Worm (Caenorhabditis elegans) whole organism, L4 larva: Measurements from ENCODE around the gene mboa-3.

ENCODE experiments used
- F10B5.3 ChIP-seq: sonication (generic microtip); optimal IDR thresholded peaks from 2 replicates; lab custom pipeline; 2016; ENCODE audit warnings: mild to moderate bottlenecking, missing genetic modification characterization, missing compliant biosample characterization
- F49E8.2 ChIP-seq: sonication (generic microtip); optimal IDR thresholded peaks from 2 replicates; lab custom pipeline; 2016; ENCODE audit warnings: missing compliant biosample characterization, mild to moderate bottlenecking, missing genetic modification characterization, borderline replicate concordance
- T26A8.4 ChIP-seq: fragments of 200-800 bp; sonication (Bioruptor generic); IDR thresholded peaks from 2 replicates; pipeline ENCODE4 v1.3.6; 2022; ENCODE audit warnings: missing genetic modification characterization, missing compliant biosample characterization
- Y5F2A.4 ChIP-seq: fragments of 200-800 bp; sonication (Bioruptor generic); optimal IDR thresholded peaks from 2 replicates; lab custom pipeline; 2018; ENCODE audit warnings: mild to moderate bottlenecking, missing genetic modification characterization, missing compliant biosample characterization
- attf-4 ChIP-seq: sonication (generic microtip); optimal IDR thresholded peaks from 3 replicates; lab custom pipeline; 2017; ENCODE audit warnings: missing biosample characterization, missing genetic modification characterization
- ceh-28 ChIP-seq: fragments of 150-350 bp; optimal IDR thresholded peaks from 2 replicates; lab custom pipeline; 2014; ENCODE audit warnings: missing biosample characterization, missing genetic modification reagents, missing genetic modification characterization
- ceh-44 ChIP-seq: fragments of 200-800 bp; sonication (Bioruptor generic); IDR thresholded peaks from 2 replicates; pipeline ENCODE4 v1.3.6; 2022; ENCODE audit warnings: missing genetic modification reagents, missing genetic modification characterization, missing compliant biosample characterization
- ceh-62 ChIP-seq: sonication (generic microtip); optimal IDR thresholded peaks from 2 replicates; lab custom pipeline; 2017; ENCODE audit warnings: missing biosample characterization, missing genetic modification characterization
- ctbp-1 ChIP-seq: fragments of 200-800 bp; sonication (Bioruptor generic); IDR thresholded peaks from 2 replicates; pipeline ENCODE4 v1.3.6; 2022; ENCODE audit warnings: missing genetic modification reagents, missing genetic modification characterization, missing compliant biosample characterization
- daf-16 ChIP-seq, 3 experiments: sonication (generic microtip); optimal IDR thresholded peaks; 2 replicates each; lab custom pipeline; 2016 to 2017; ENCODE audit warnings: missing genetic modification characterization in 3 of 3, missing genetic modification reagents in 3 of 3, mild to moderate bottlenecking in 2 of 3, missing compliant biosample characterization in 2 of 3, missing biosample characterization in 1 of 3, moderate library complexity in 1 of 3
- daf-19 ChIP-seq: fragments of 200-800 bp; sonication (Bioruptor generic); conservative IDR thresholded peaks from 2 replicates; pipeline ENCODE4 v1.3.6; 2022; ENCODE audit warnings: missing genetic modification characterization, missing compliant biosample characterization
- daf-8 ChIP-seq: fragments of 200-800 bp; sonication (Bioruptor generic); IDR thresholded peaks from 2 replicates; pipeline ENCODE4 v1.3.6; 2022; ENCODE audit warnings: missing genetic modification characterization, missing compliant biosample characterization
- dmd-9 ChIP-seq: fragments of 200-800 bp; sonication (Bioruptor generic); IDR thresholded peaks from 2 replicates; pipeline ENCODE4 v1.3.6; 2022; ENCODE audit warnings: missing genetic modification reagents, missing genetic modification characterization, missing compliant biosample characterization
- duxl-1 ChIP-seq: sonication (generic microtip); optimal IDR thresholded peaks from 2 replicates; lab custom pipeline; 2016; ENCODE audit warnings: mild to moderate bottlenecking, missing genetic modification characterization, moderate library complexity, missing compliant biosample characterization; ENCODE audit not compliant: poor library complexity
- fos-1 ChIP-seq: fragments of 150-350 bp; optimal IDR thresholded peaks from 2 replicates; lab custom pipeline; 2014; ENCODE audit warnings: missing biosample characterization, missing genetic modification characterization
- hif-1 ChIP-seq, 2 experiments: sonication (generic microtip); optimal IDR thresholded peaks; 2 replicates each; lab custom pipeline; 2016 to 2017; ENCODE audit warnings: missing compliant biosample characterization in 2 of 2, missing genetic modification characterization in 2 of 2, missing genetic modification reagents in 2 of 2, missing genotype in 2 of 2, mild to moderate bottlenecking in 1 of 2
- hlh-30 ChIP-seq: sonication (generic microtip); optimal IDR thresholded peaks from 2 replicates; lab custom pipeline; 2017; ENCODE audit warnings: antibody characterized with exemption, mild to moderate bottlenecking, missing genetic modification characterization, missing compliant biosample characterization; ENCODE audit not compliant: insufficient read depth
- hmg-1.1 ChIP-seq: fragments of 200-800 bp; sonication (Bioruptor generic); IDR thresholded peaks from 2 replicates; pipeline ENCODE4 v1.3.6; 2022; ENCODE audit warnings: missing genetic modification reagents, missing genetic modification characterization, missing compliant biosample characterization
- lsy-2 ChIP-seq, 2 experiments: fragments of 150-350 bp in 1 of 2; sonication (generic microtip) in 1 of 2; optimal IDR thresholded peaks; 2 replicates each; lab custom pipeline; 2014 to 2017; ENCODE audit warnings: missing biosample characterization in 2 of 2, missing genetic modification characterization in 2 of 2
- madf-5 ChIP-seq, 2 experiments: fragments of 200-800 bp; sonication (Bioruptor generic); IDR thresholded peaks; 2 replicates each; pipeline ENCODE4 v1.3.6; 2022; ENCODE audit warnings: missing compliant biosample characterization in 2 of 2, missing genetic modification characterization in 2 of 2
- madf-9 ChIP-seq: fragments of 200-800 bp; sonication (Bioruptor generic); conservative IDR thresholded peaks from 2 replicates; pipeline ENCODE4 v1.3.6; 2022; ENCODE audit warnings: missing genetic modification reagents, missing genetic modification characterization, missing compliant biosample characterization
- mdt-29 ChIP-seq: fragments of 200-800 bp; sonication (Bioruptor generic); IDR thresholded peaks from 2 replicates; pipeline ENCODE4 v1.3.6; 2022; ENCODE audit warnings: missing genetic modification reagents, missing genetic modification characterization, missing compliant biosample characterization
- mxl-3 ChIP-seq: fragments of 200-800 bp; sonication (Bioruptor generic); optimal IDR thresholded peaks from 2 replicates; lab custom pipeline; 2018; ENCODE audit warnings: mild to moderate bottlenecking, missing genetic modification characterization, missing compliant biosample characterization
- nhr-102 ChIP-seq: sonication (generic microtip); optimal IDR thresholded peaks from 2 replicates; lab custom pipeline; 2016; ENCODE audit warnings: mild to moderate bottlenecking, missing genetic modification characterization, moderate library complexity, missing compliant biosample characterization
- nhr-237 ChIP-seq: sonication (generic microtip); optimal IDR thresholded peaks from 2 replicates; lab custom pipeline; 2017; ENCODE audit warnings: missing biosample characterization, missing genetic modification characterization
- nhr-25 ChIP-seq: sonication (generic microtip); optimal IDR thresholded peaks from 2 replicates; lab custom pipeline; 2017; ENCODE audit warnings: missing genetic modification characterization, mild to moderate bottlenecking, missing compliant biosample characterization, antibody characterized with exemption, moderate library complexity, borderline replicate concordance; ENCODE audit not compliant: insufficient read depth
- nhr-28 ChIP-seq: fragments of 150-350 bp; optimal IDR thresholded peaks from 2 replicates; lab custom pipeline; 2014; ENCODE audit warnings: missing biosample characterization, missing genetic modification characterization
- nhr-77 ChIP-seq: fragments of 150-350 bp; optimal IDR thresholded peaks from 2 replicates; lab custom pipeline; 2014; ENCODE audit warnings: missing biosample characterization, missing genetic modification characterization
- pqm-1 ChIP-seq: sonication (generic microtip); optimal IDR thresholded peaks from 2 replicates; lab custom pipeline; 2017; ENCODE audit warnings: missing biosample characterization, missing genetic modification characterization
- rbr-2 ChIP-seq: sonication (generic microtip); optimal IDR thresholded peaks from 2 replicates; lab custom pipeline; 2016; ENCODE audit warnings: missing genotype, missing genetic modification characterization, missing compliant biosample characterization
- saeg-2 ChIP-seq: fragments of 200-800 bp; sonication (Bioruptor generic); IDR thresholded peaks from 2 replicates; pipeline ENCODE4 v1.3.6; 2022; ENCODE audit warnings: missing genetic modification reagents, missing genetic modification characterization, missing compliant biosample characterization
- snpc-4 ChIP-seq: fragments of 150-350 bp; optimal IDR thresholded peaks from 2 replicates; lab custom pipeline; 2014; ENCODE audit warnings: missing biosample characterization, missing genetic modification characterization
- spr-3 ChIP-seq: fragments of 200-800 bp; sonication (Bioruptor generic); optimal IDR thresholded peaks from 2 replicates; lab custom pipeline; 2018; ENCODE audit warnings: mild to moderate bottlenecking, missing genetic modification characterization, missing compliant biosample characterization
- tag-97 ChIP-seq: fragments of 200-800 bp; sonication (Bioruptor generic); IDR thresholded peaks from 2 replicates; pipeline ENCODE4 v1.3.6; 2022; ENCODE audit warnings: missing genetic modification characterization, missing compliant biosample characterization
- unc-130 ChIP-seq: sonication (generic microtip); optimal IDR thresholded peaks from 2 replicates; lab custom pipeline; 2016; ENCODE audit warnings: missing genetic modification reagents, missing genetic modification characterization, missing compliant biosample characterization
- unc-62 ChIP-seq, 3 experiments: fragments of 150-350 bp in 1 of 3; sonication (generic microtip); optimal IDR thresholded peaks in 2 of 3; peaks in 1 of 3; 1 replicate in 1 of 3; 2 replicates in 2 of 3; lab custom pipeline; 2014 to 2017; ENCODE audit warnings: missing biosample characterization in 3 of 3, missing genetic modification characterization in 3 of 3, missing genetic modification reagents in 3 of 3, missing genotype in 1 of 3
- zip-11 ChIP-seq: fragments of 200-800 bp; sonication (Bioruptor generic); IDR thresholded peaks from 2 replicates; pipeline ENCODE4 v1.3.6; 2022; ENCODE audit warnings: missing genetic modification characterization, missing compliant biosample characterization
- ztf-7 ChIP-seq: fragments of 150-350 bp; optimal IDR thresholded peaks from 2 replicates; lab custom pipeline; 2014; ENCODE audit warnings: missing biosample characterization, missing genetic modification characterization

mboa-3 gene

DNA sequence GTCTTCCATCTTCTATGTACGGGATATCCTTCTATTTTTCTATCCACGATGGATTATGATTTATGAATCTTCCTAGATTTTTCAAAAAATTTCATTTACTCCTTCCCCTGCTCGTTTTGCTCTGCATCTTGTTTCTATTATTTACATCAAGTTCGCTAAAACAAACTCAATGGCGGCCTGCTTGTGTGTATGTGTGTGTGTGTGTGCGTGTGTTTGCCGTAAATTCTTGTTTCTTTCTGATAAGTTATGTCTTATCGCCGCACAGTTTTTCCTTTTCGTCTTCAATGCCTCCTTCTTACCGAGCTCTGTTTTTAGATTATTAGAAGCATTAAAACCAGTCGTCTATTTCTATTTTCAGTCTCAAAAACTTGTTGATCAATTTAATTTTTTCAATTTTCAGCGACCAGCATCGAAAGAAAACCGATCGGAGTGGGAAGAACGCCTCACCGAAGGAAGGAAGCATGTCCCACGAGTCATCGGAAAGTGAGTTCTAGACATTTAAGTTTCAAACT lies 43.3 kb downstream of the mboa-3 start, which contains the start of gene dlg-1:
TSS of gene dlg-1 (plus strand) at position 401 of the 512 bp plus-strand sequence.
- TF ChIP-seq madf-9 (GFP tag; lab: Robert Waterston, UW) (no peak), nhr-237 (tag; lab: Kevin White, UChicago) (no peak), Y5F2A.4 (GFP tag; lab: Kevin White, UChicago) (no peak), spr-3 (GFP tag; lab: Kevin White, UChicago) (no peak), rbr-2 (tag; lab: Kevin White, UChicago) (no peak), unc-62 (GFP tag; optimal IDR thresholded peaks at IDR 0.05 in 1 of 2; lab: Kevin White, UChicago) (peak in 1 of 2 experiments; percentile 97), unc-62 (tag; optimal IDR thresholded peaks at IDR 0.05; lab: Kevin White, UChicago) (no peak), mdt-29 (no peak), daf-19 (GFP tag; lab: Robert Waterston, UW) (no peak), pqm-1 (peak; percentile 5), attf-4 (tag; lab: Kevin White, UChicago) (no peak), daf-8 (GFP tag; lab: Robert Waterston, UW) (no peak), F10B5.3 (tag; lab: Kevin White, UChicago) (no peak), daf-16 (GFP tag; optimal IDR thresholded peaks at IDR 0.05; lab: Kevin White, UChicago) (no peak), daf-16 (tag; optimal IDR thresholded peaks at IDR 0.05; lab: Kevin White, UChicago) (peak; percentile 73), T26A8.4 (GFP tag; lab: Robert Waterston, UW) (no peak), ceh-62 (no peak), duxl-1 (no peak), lsy-2 (tag; optimal IDR thresholded peaks at IDR 0.05; lab: Kevin White, UChicago) (no peak), nhr-77 (no peak), nhr-102 (tag; lab: Kevin White, UChicago) (no peak), madf-5 (GFP tag; IDR thresholded peaks at IDR 0.05; lab: Robert Waterston, UW) (no peak), hmg-1.1 (GFP tag; lab: Robert Waterston, UW) (no peak), ctbp-1 (no peak), F49E8.2 (tag; lab: Kevin White, UChicago) (no peak), unc-130 (GFP tag; lab: Kevin White, UChicago) (no peak), ztf-7 (no peak), saeg-2 (GFP tag; lab: Robert Waterston, UW) (no peak), mxl-3 (no peak), nhr-25 (tag; lab: Kevin White, UChicago) (no peak), snpc-4 (tag; lab: Kevin White, UChicago) (no peak), zip-11 (GFP tag; lab: Robert Waterston, UW) (no peak), nhr-28 (tag; lab: Kevin White, UChicago) (peak; percentile 14), dmd-9 (GFP tag; lab: Robert Waterston, UW) (no peak), tag-97 (GFP tag; lab: Robert Waterston, UW) (no peak)

DNA sequence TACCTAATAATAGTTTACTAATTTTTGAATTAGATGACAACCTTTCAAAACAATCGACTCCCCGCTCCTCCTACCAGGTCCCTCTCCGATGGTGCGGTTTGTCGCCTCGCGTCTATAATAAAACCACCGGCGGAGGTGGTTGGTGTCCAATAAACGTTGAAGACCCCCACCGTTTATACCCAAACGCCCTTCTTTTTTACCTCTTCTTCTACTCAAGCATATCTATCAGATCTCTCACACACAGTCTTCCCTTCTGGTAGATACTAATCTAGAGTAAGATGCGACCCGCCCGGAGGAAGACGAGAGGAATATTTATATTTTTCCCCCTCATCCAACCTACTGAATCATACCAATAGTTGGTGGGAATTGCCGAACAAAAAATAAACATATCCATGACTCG lies 43.7 kb downstream of the mboa-3 start:
- TF ChIP-seq fos-1 (tag; lab: Kevin White, UChicago) (no peak), hif-1 (tag; optimal IDR thresholded peaks at IDR 0.05; lab: Kevin White, UChicago) (no peak), ceh-44 (GFP tag; lab: Robert Waterston, UW) (no peak), ceh-28 (tag; lab: Kevin White, UChicago) (no peak), pqm-1 (no peak), madf-9 (GFP tag; lab: Robert Waterston, UW) (no peak)

DNA sequence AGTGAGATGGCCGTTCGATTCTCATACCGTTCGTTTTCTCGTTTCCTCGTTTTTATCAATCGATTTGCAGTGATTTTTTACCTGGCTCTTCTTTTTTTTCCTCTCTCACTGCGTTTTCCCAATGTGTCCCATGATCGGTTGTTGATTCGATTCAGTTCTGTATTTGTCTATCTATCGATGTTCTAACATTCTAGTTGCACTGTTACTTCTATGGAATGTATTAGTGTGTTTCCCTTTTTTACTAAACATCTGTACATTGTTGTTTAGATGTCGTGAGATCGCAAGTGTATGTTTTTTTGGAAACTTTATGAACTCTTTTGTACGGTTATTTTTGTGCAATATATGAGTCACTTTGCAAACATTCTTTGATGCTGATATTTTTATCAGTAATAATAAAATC lies 45.0 kb downstream of the mboa-3 start:
- no peak for TF ChIP-seq ceh-44 (GFP tag; lab: Robert Waterston, UW)
- no peak for TF ChIP-seq daf-16 (GFP tag; optimal IDR thresholded peaks at IDR 0.05; lab: Kevin White, UChicago)
- peak; percentile 53 for TF ChIP-seq daf-16 (tag; optimal IDR thresholded peaks at IDR 0.05; lab: Kevin White, UChicago)
- TF ChIP-seq nhr-28 (tag; lab: Kevin White, UChicago): peak; percentile 50
- TF ChIP-seq hlh-30 (tag; lab: Kevin White, UChicago): peak; percentile 15
